Worm (Caenorhabditis elegans): Measurements from ENCODE around the gene C16C8.17.

Gene C16C8.17

ce11 chrII:3437393-3437792, 3.2 kb upstream of the C16C8.17 start:
- TF ChIP-seq fos-1 (tag; optimal IDR thresholded peaks at IDR 0.05), result no peak
- TF ChIP-seq set-16 (GFP tag; IDR thresholded peaks at IDR 0.05), result peak; percentile 77

ce11 chrII:3438280-3438679, 2.3 kb upstream of the C16C8.17 start:
- TF ChIP-seq fkh-10 (GFP tag; optimal IDR thresholded peaks at IDR 0.05), result no peak
- TF ChIP-seq nhr-28 (tag; optimal IDR thresholded peaks at IDR 0.05), result no peak
- TF ChIP-seq hlh-11 (tag; optimal IDR thresholded peaks at IDR 0.05), result peak; percentile 2
- TF ChIP-seq nhr-10 (tag; optimal IDR thresholded peaks at IDR 0.05), result no peak
- TF ChIP-seq dve-1 (tag; optimal IDR thresholded peaks at IDR 0.05; ENCODE audit: insufficient read depth), result no peak
- TF ChIP-seq nhr-237 (tag; optimal IDR thresholded peaks at IDR 0.05), result no peak

- TF ChIP-seq ceh-20 (GFP tag; IDR thresholded peaks at IDR 0.05) (peak; percentile 59; the same call in 1 of the 2 replicates), zip-2 (tag; optimal IDR thresholded peaks at IDR 0.05) (no peak), mep-1 (tag; optimal IDR thresholded peaks at IDR 0.05) (peak; percentile 56), cey-2 (tag; optimal IDR thresholded peaks at IDR 0.05; ENCODE audit: borderline replicate concordance, insufficient read depth) (no peak), R02D3.7 (tag; optimal IDR thresholded peaks at IDR 0.05) (no peak), F10B5.3 (tag; optimal IDR thresholded peaks at IDR 0.05) (no peak), zip-11 (GFP tag; IDR thresholded peaks at IDR 0.05) (no peak), madf-9 (GFP tag; conservative IDR thresholded peaks at IDR 0.05) (peak; percentile 26; the same call in 1 of the 2 replicates), lsy-2 (tag; optimal IDR thresholded peaks at IDR 0.05) (peak in 1 of 2 experiments; percentile 63), F26F4.8 (GFP tag; conservative IDR thresholded peaks at IDR 0.05) (peak; percentile 81), nhr-6 (tag; optimal IDR thresholded peaks at IDR 0.05) (no peak), ztf-7 (tag; optimal IDR thresholded peaks at IDR 0.05) (no peak), sdz-12 (GFP tag; optimal IDR thresholded peaks at IDR 0.05) (peak; percentile 40), lin-29 (GFP tag; IDR thresholded peaks at IDR 0.05) (no peak), ctbp-1 (GFP tag; IDR thresholded peaks at IDR 0.05) (peak; percentile 67), nhr-102 (tag; optimal IDR thresholded peaks at IDR 0.05) (peak; percentile 50), nhr-48 (tag; optimal IDR thresholded peaks at IDR 0.05) (peak; percentile 4), Y105C5A.15 (GFP tag; IDR thresholded peaks at IDR 0.05) (peak; percentile 84; the same call in 1 of the 2 replicates), daf-16 (GFP tag; optimal IDR thresholded peaks at IDR 0.05) (peak; percentile 63 to 90), daf-16 (tag; optimal IDR thresholded peaks at IDR 0.05) (peak; percentile 76), dpl-1 (GFP tag; optimal IDR thresholded peaks at IDR 0.05) (no peak), lin-1 (GFP tag; IDR thresholded peaks at IDR 0.05) (0 out of 2 replicates have a peak, but pooled peaks have one; percentile 65), ces-1 (GFP tag; optimal IDR thresholded peaks at IDR 0.05) (no peak), nhr-28 (tag; optimal IDR thresholded peaks at IDR 0.05) (peak; percentile 68), mxl-2 (GFP tag; conservative IDR thresholded peaks at IDR 0.05) (no peak), lin-13 (GFP tag; optimal IDR thresholded peaks at IDR 0.05) (peak; percentile 58), unc-62 (GFP tag; optimal IDR thresholded peaks at IDR 0.05 in 1 of 2) (no peak), unc-62 (tag; optimal IDR thresholded peaks at IDR 0.05) (no peak), fkh-10 (GFP tag; optimal IDR thresholded peaks at IDR 0.05) (no peak), daf-12 (tag; optimal IDR thresholded peaks at IDR 0.05) (no peak), T26A8.4 (GFP tag; IDR thresholded peaks at IDR 0.05) (peak; percentile 74), fos-1 (tag; optimal IDR thresholded peaks at IDR 0.05) (no peak), Y48G9A.11 (GFP tag; IDR thresholded peaks at IDR 0.05) (peak; percentile 84), F49E8.2 (tag; optimal IDR thresholded peaks at IDR 0.05; ENCODE audit: borderline replicate concordance) (peak; percentile 8), mdl-1 (tag; optimal IDR thresholded peaks at IDR 0.05) (no peak), skn-1 (tag; optimal IDR thresholded peaks at IDR 0.05) (no peak), dmd-8 (GFP tag; IDR thresholded peaks at IDR 0.05) (peak; percentile 91), nhr-10 (tag; optimal IDR thresholded peaks at IDR 0.05) (no peak), zag-1 (tag; optimal IDR thresholded peaks at IDR 0.05) (no peak), nhr-42 (GFP tag; IDR thresholded peaks at IDR 0.05) (no peak), pha-4 (GFP tag; IDR thresholded peaks at IDR 0.05) (peak; percentile 85), pha-4 (tag; optimal IDR thresholded peaks at IDR 0.05) (no peak), pqm-1 (tag; optimal IDR thresholded peaks at IDR 0.05) (peak; percentile 67), madf-5 (GFP tag; IDR thresholded peaks at IDR 0.05) (peak; percentile 58 to 81; a peak in 2 of 4 replicates)
Measured at ce11 chrII:3439244-3439698, 1.4 kb upstream of the C16C8.17 start.
